Worm (Caenorhabditis elegans) whole organism, young adult: ENCODE measurements around the gene K12H6.12.
A peak's percentile ranks its signal among the peaks of the same experiment; 100 is the strongest.

Experiments
- B0035.1 ChIP-seq: sonication (generic microtip); optimal IDR thresholded peaks from 2 replicates; lab custom pipeline; 2016; ENCODE audit warnings: missing genetic modification characterization, mild to moderate bottlenecking, missing compliant biosample characterization, missing genotype, missing genetic modification reagents
- C06A6.2 ChIP-seq: fragments of 200-800 bp; sonication (Bioruptor generic); conservative IDR thresholded peaks from 2 replicates; pipeline ENCODE4 v1.3.6; 2022; ENCODE audit warnings: missing genetic modification characterization, missing compliant biosample characterization
- C17E4.6 ChIP-seq: fragments of 200-800 bp; sonication (Bioruptor generic); IDR thresholded peaks from 2 replicates; pipeline ENCODE4 v1.3.6; 2022; ENCODE audit warnings: missing genetic modification reagents, missing genetic modification characterization, missing compliant biosample characterization
- D2030.7 ChIP-seq: fragments of 200-800 bp; sonication (Bioruptor generic); IDR thresholded peaks from 2 replicates; pipeline ENCODE4 v1.3.6; 2022; ENCODE audit warnings: missing genetic modification reagents, missing genetic modification characterization, missing compliant biosample characterization
- F23B12.7 ChIP-seq: sonication (generic microtip); optimal IDR thresholded peaks from 2 replicates; lab custom pipeline; 2017; ENCODE audit warnings: missing genetic modification characterization, mild to moderate bottlenecking, missing compliant biosample characterization, antibody characterized with exemption, moderate library complexity; ENCODE audit not compliant: insufficient read depth
- F37B4.10 ChIP-seq: fragments of 200-800 bp; sonication (Bioruptor generic); IDR thresholded peaks from 2 replicates; pipeline ENCODE4 v1.3.6; 2022; ENCODE audit warnings: missing genetic modification characterization, missing compliant biosample characterization
- K11D2.4 ChIP-seq: fragments of 200-800 bp; sonication (Bioruptor generic); IDR thresholded peaks from 2 replicates; pipeline ENCODE4 v1.3.6; 2022; ENCODE audit warnings: missing genetic modification reagents, missing genetic modification characterization, missing compliant biosample characterization
- T07F8.4 ChIP-seq: sonication (generic microtip); optimal IDR thresholded peaks from 2 replicates; lab custom pipeline; 2016; ENCODE audit warnings: mild to moderate bottlenecking, missing genetic modification characterization, moderate library complexity, missing compliant biosample characterization
- T26A5.8 ChIP-seq: sonication (generic microtip); optimal IDR thresholded peaks from 2 replicates; lab custom pipeline; 2016; ENCODE audit warnings: missing genetic modification characterization, missing compliant biosample characterization
- Y53G8AR.9 ChIP-seq: fragments of 200-800 bp; sonication (Bioruptor generic); conservative IDR thresholded peaks from 2 replicates; pipeline ENCODE4 v1.3.6; 2022; ENCODE audit warnings: missing genetic modification reagents, missing genetic modification characterization, missing compliant biosample characterization
- Y67H2A.10 ChIP-seq: fragments of 200-800 bp; sonication (Bioruptor generic); conservative IDR thresholded peaks from 2 replicates; pipeline ENCODE4 v1.3.6; 2022; ENCODE audit warnings: missing genetic modification reagents, missing genetic modification characterization, missing compliant biosample characterization
- aptf-2 ChIP-seq: fragments of 200-800 bp; sonication (Bioruptor generic); conservative IDR thresholded peaks from 2 replicates; pipeline ENCODE4 v1.3.6; 2022; ENCODE audit warnings: missing genetic modification reagents, missing genetic modification characterization, missing compliant biosample characterization
- aptf-3 ChIP-seq: fragments of 200-800 bp; sonication (Bioruptor generic); IDR thresholded peaks from 2 replicates; pipeline ENCODE4 v1.3.6; 2022; ENCODE audit warnings: missing genetic modification characterization, missing compliant biosample characterization
- atf-7 ChIP-seq: sonication (generic microtip); optimal IDR thresholded peaks from 2 replicates; lab custom pipeline; 2017; ENCODE audit warnings: mild to moderate bottlenecking, missing genetic modification characterization, missing compliant biosample characterization
- attf-5 ChIP-seq: fragments of 200-800 bp; sonication (Bioruptor generic); optimal IDR thresholded peaks from 2 replicates; lab custom pipeline; 2018; ENCODE audit warnings: mild to moderate bottlenecking, missing genetic modification characterization, missing compliant biosample characterization
- attf-6 ChIP-seq: fragments of 200-800 bp; sonication (Bioruptor generic); IDR thresholded peaks from 2 replicates; pipeline ENCODE4 v1.3.6; 2022; ENCODE audit warnings: missing genetic modification reagents, missing genetic modification characterization, missing compliant biosample characterization
- cebp-1 ChIP-seq, 2 experiments: fragments of 200-800 bp in 1 of 2; sonication (Bioruptor generic) in 1 of 2; sonication (generic microtip) in 1 of 2; IDR thresholded peaks in 1 of 2; optimal IDR thresholded peaks in 1 of 2; 2 replicates each; pipeline versions ENCODE4 v1.3.6 to Lab custom; 2017 to 2022; ENCODE audit warnings: missing compliant biosample characterization in 2 of 2, missing genetic modification characterization in 2 of 2, mild to moderate bottlenecking in 1 of 2, missing genetic modification reagents in 1 of 2, moderate library complexity in 1 of 2
- ceh-40 ChIP-seq: fragments of 200-800 bp; sonication (Bioruptor generic); IDR thresholded peaks from 2 replicates; pipeline ENCODE4 v1.3.6; 2022; ENCODE audit warnings: missing genetic modification characterization, missing compliant biosample characterization
- ceh-79 ChIP-seq: sonication (generic microtip); optimal IDR thresholded peaks from 2 replicates; lab custom pipeline; 2017; ENCODE audit warnings: mild to moderate bottlenecking, missing genetic modification characterization, missing compliant biosample characterization
- die-1 ChIP-seq: sonication (generic microtip); optimal IDR thresholded peaks from 2 replicates; lab custom pipeline; 2016; ENCODE audit warnings: missing genotype, mild to moderate bottlenecking, missing genetic modification characterization, missing compliant biosample characterization
- dpl-1 ChIP-seq: fragments of 150-350 bp; optimal IDR thresholded peaks from 2 replicates; lab custom pipeline; 2014; ENCODE audit warnings: missing biosample characterization, missing genetic modification reagents, missing genetic modification characterization
- egrh-3 ChIP-seq: fragments of 200-800 bp; sonication (Bioruptor generic); IDR thresholded peaks from 2 replicates; pipeline ENCODE4 v1.3.6; 2022; ENCODE audit warnings: missing genetic modification reagents, missing genetic modification characterization, missing compliant biosample characterization
- fkh-3 ChIP-seq: sonication (generic microtip); optimal IDR thresholded peaks from 2 replicates; lab custom pipeline; 2016; ENCODE audit warnings: mild to moderate bottlenecking, missing genetic modification characterization, missing compliant biosample characterization
- hlh-12 ChIP-seq: sonication (generic microtip); optimal IDR thresholded peaks from 2 replicates; lab custom pipeline; 2016; ENCODE audit warnings: missing genetic modification characterization, missing compliant biosample characterization
- hrde-1 ChIP-seq: sonication (generic microtip); optimal IDR thresholded peaks from 2 replicates; lab custom pipeline; 2016; ENCODE audit warnings: missing genetic modification characterization, mild to moderate bottlenecking, missing compliant biosample characterization, moderate library complexity, missing genotype, missing genetic modification reagents, borderline replicate concordance
- lag-1 ChIP-seq: fragments of 200-800 bp; sonication (Bioruptor generic); IDR thresholded peaks from 2 replicates; pipeline ENCODE4 v1.3.6; 2022; ENCODE audit warnings: missing genetic modification reagents, missing genetic modification characterization, missing compliant biosample characterization
- lsl-1 ChIP-seq: fragments of 200-800 bp; sonication (Bioruptor generic); optimal IDR thresholded peaks from 2 replicates; lab custom pipeline; 2018; ENCODE audit warnings: mild to moderate bottlenecking, missing genetic modification characterization, moderate library complexity, missing compliant biosample characterization
- nfyb-1 ChIP-seq: fragments of 200-800 bp; sonication (Bioruptor generic); IDR thresholded peaks from 2 replicates; pipeline ENCODE4 v1.3.6; 2022; ENCODE audit warnings: missing genetic modification reagents, missing genetic modification characterization, missing compliant biosample characterization
- nhr-179 ChIP-seq: sonication (generic microtip); optimal IDR thresholded peaks from 2 replicates; lab custom pipeline; 2016; ENCODE audit warnings: mild to moderate bottlenecking, missing genetic modification characterization, missing compliant biosample characterization
- nhr-80 ChIP-seq: sonication (generic microtip); optimal IDR thresholded peaks from 2 replicates; lab custom pipeline; 2016; ENCODE audit warnings: missing genetic modification characterization, missing compliant biosample characterization
- pha-4 ChIP-seq: fragments of 150-350 bp; sonication (generic microtip); optimal IDR thresholded peaks from 2 replicates; lab custom pipeline; 2014; ENCODE audit warnings: missing biosample characterization, missing genetic modification reagents, missing genetic modification characterization
- rcor-1 ChIP-seq: fragments of 200-800 bp; sonication (Bioruptor generic); IDR thresholded peaks from 2 replicates; pipeline ENCODE4 v1.3.6; 2022; ENCODE audit warnings: missing genetic modification reagents, missing genetic modification characterization, missing compliant biosample characterization
- sdz-38 ChIP-seq: sonication (generic microtip); optimal IDR thresholded peaks from 2 replicates; lab custom pipeline; 2016; ENCODE audit warnings: missing genotype, missing genetic modification characterization, missing compliant biosample characterization
- sea-2 ChIP-seq: fragments of 200-800 bp; sonication (Bioruptor generic); IDR thresholded peaks from 2 replicates; pipeline ENCODE4 v1.3.6; 2022; ENCODE audit warnings: missing genetic modification characterization, missing compliant biosample characterization
- somi-1 ChIP-seq: fragments of 200-800 bp; sonication (Bioruptor generic); optimal IDR thresholded peaks from 2 replicates; lab custom pipeline; 2018; ENCODE audit warnings: mild to moderate bottlenecking, missing genetic modification characterization, missing compliant biosample characterization
- xnd-1 ChIP-seq: sonication (generic microtip); optimal IDR thresholded peaks from 2 replicates; lab custom pipeline; 2016; ENCODE audit warnings: missing genotype, missing genetic modification reagents, missing genetic modification characterization, missing compliant biosample characterization
- zim-3 ChIP-seq: sonication (generic microtip); optimal IDR thresholded peaks from 2 replicates; lab custom pipeline; 2017; ENCODE audit warnings: mild to moderate bottlenecking, missing genetic modification characterization, moderate library complexity, missing compliant biosample characterization
- ztf-22 ChIP-seq: fragments of 200-800 bp; sonication (Bioruptor generic); optimal IDR thresholded peaks from 2 replicates; lab custom pipeline; 2018; ENCODE audit warnings: mild to moderate bottlenecking, missing genetic modification characterization, moderate library complexity, missing compliant biosample characterization
- ztf-28 ChIP-seq: fragments of 200-800 bp; sonication (Bioruptor generic); IDR thresholded peaks from 2 replicates; pipeline ENCODE4 v1.3.6; 2022; ENCODE audit warnings: missing genetic modification reagents, missing genetic modification characterization, missing compliant biosample characterization
- ztf-3 ChIP-seq: fragments of 200-800 bp; sonication (Bioruptor generic); optimal IDR thresholded peaks from 2 replicates; lab custom pipeline; 2018; ENCODE audit warnings: mild to moderate bottlenecking, missing genetic modification characterization, missing compliant biosample characterization

Gene K12H6.12

DNA sequence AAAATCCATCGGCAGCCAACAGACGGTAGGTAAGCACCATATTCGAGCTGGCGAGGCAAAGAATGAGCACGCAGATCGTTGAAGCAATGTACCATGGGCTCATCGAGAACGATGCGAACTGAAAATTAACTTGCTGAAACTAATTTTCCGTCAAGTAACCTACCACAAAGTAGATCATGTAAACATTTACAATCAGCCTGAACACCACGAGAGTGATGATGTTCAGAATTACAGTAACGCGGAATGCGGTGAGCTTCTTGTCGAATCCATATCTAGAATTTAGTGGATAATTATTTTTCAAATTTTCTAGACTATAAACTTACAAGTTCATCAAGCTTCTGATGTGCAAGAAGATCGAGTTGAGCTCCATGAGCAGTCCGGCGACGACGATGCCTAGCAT is 21.5 kb downstream of the K12H6.12 start:
- TF ChIP-seq sdz-38 (tag; lab: Kevin White, UChicago): no peak
- TF ChIP-seq pha-4 (tag; lab: Kevin White, UChicago): no peak
- no peak for TF ChIP-seq atf-7 (tag; lab: Kevin White, UChicago)
- TF ChIP-seq lsl-1 (GFP tag; lab: Kevin White, UChicago): no peak
- no peak for TF ChIP-seq K11D2.4 (GFP tag; lab: Robert Waterston, UW)
- TF ChIP-seq fkh-3 (tag; lab: Kevin White, UChicago): no peak
- no peak for TF ChIP-seq sea-2 (GFP tag; lab: Robert Waterston, UW)
- TF ChIP-seq ztf-28 (GFP tag; lab: Robert Waterston, UW): no peak
- no peak for TF ChIP-seq zim-3
- TF ChIP-seq nfyb-1 (GFP tag; lab: Robert Waterston, UW): no peak

DNA sequence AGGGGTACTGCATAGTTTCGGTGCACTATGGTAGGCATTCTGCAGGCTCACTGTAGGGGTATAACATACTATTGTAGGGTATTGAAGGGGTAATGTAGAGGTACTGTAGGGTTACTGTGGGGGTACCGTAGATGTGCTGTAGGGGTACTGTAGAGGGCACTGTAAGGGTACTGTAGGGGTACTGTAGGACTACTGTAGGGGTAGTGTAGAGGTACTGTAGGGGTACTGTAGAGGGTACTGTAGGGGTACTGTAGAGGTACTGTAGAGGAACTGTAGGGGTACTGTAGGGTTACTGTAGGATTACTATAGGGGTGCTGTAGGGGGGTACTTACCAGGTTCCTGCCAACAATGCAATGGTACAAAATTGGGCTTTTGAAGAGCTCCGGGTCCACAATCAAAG is 22.2 kb downstream of the K12H6.12 start:
- TF ChIP-seq C06A6.2 (GFP tag; lab: Robert Waterston, UW): no peak
- 0 out of 2 replicates have a peak, but pooled peaks have one; percentile 14 for TF ChIP-seq aptf-2 (GFP tag; lab: Robert Waterston, UW)

DNA sequence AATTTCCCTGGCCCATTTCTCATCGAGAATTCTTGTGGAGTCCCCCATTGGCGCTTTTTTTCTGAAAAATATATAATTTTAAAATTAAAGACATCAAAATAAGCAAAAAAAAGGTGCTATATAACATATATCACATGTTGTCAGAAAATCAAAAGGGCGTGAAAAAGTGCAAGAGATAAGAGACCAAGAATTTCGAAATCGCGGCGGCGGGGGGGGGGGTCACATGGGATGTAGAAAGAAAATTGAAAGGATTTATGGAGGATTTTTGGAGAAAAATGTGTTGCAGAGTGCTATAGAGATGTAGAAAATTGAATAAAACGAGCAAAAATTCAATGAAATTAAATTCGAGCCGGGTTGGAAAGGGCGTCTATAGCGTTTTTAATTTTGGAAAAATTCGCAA is 23.2 kb downstream of the K12H6.12 start, which contains the start of gene K12H6.6:
TSS of gene K12H6.6 (minus strand) at position 61 of the 400 bp plus-strand sequence.
- TF ChIP-seq D2030.7 (no peak), C17E4.6 (GFP tag; lab: Robert Waterston, UW) (no peak), B0035.1 (tag; lab: Kevin White, UChicago) (no peak), lag-1 (GFP tag; lab: Robert Waterston, UW) (no peak), hlh-12 (tag; lab: Kevin White, UChicago) (no peak), F37B4.10 (no peak), ceh-79 (tag; lab: Kevin White, UChicago) (no peak), T26A5.8 (tag; lab: Kevin White, UChicago) (no peak), ceh-40 (GFP tag; lab: Robert Waterston, UW) (no peak), K11D2.4 (GFP tag; lab: Robert Waterston, UW) (no peak), F23B12.7 (tag; lab: Kevin White, UChicago) (no peak), attf-5 (GFP tag; lab: Kevin White, UChicago) (peak; percentile 31), aptf-3 (GFP tag; lab: Robert Waterston, UW) (no peak), cebp-1 (GFP tag; IDR thresholded peaks at IDR 0.05; lab: Robert Waterston, UW) (peak; percentile 84), cebp-1 (tag; optimal IDR thresholded peaks at IDR 0.05; lab: Kevin White, UChicago) (peak; percentile 93), atf-7 (tag; lab: Kevin White, UChicago) (no peak), Y67H2A.10 (no peak), C06A6.2 (GFP tag; lab: Robert Waterston, UW) (no peak), xnd-1 (no peak), hrde-1 (tag; lab: Kevin White, UChicago) (no peak), die-1 (tag; lab: Kevin White, UChicago) (no peak), ztf-3 (GFP tag; lab: Kevin White, UChicago) (no peak), nhr-80 (tag; lab: Kevin White, UChicago) (peak; percentile 1), ztf-22 (GFP tag; lab: Kevin White, UChicago) (no peak), rcor-1 (GFP tag; lab: Robert Waterston, UW) (no peak), dpl-1 (no peak), T07F8.4 (tag; lab: Kevin White, UChicago) (no peak), egrh-3 (GFP tag; lab: Robert Waterston, UW) (peak; percentile 40; the same call in 1 of the 2 replicates), Y53G8AR.9 (no peak), nhr-179 (tag; lab: Kevin White, UChicago) (no peak), somi-1 (GFP tag; lab: Kevin White, UChicago) (no peak), attf-6 (GFP tag; lab: Robert Waterston, UW) (no peak), sea-2 (GFP tag; lab: Robert Waterston, UW) (no peak)
